Fruit fly (Drosophila melanogaster): ENCODE measurements around the gene Or71a.

dm6 chr3L:15116536-15116935 is 38.3 kb upstream of the Or71a start, which contains the start of gene Cep135:
- TF ChIP-seq Sin3A (optimal IDR thresholded peaks at IDR 0.05) (no peak), h (optimal IDR thresholded peaks at IDR 0.05) (no peak)
